Fruit fly (Drosophila melanogaster) whole organism, adult: ENCODE measurements around the gene mav.

ENCODE experiments used
- CG33017 ChIP-seq: fragments of 200-800 bp; sonication (Bioruptor generic); optimal IDR thresholded peaks from 2 replicates; lab custom pipeline; 2018; ENCODE audit warnings: missing biosample characterization, mild to moderate bottlenecking, missing genetic modification characterization, moderate library complexity
- CG5204 ChIP-seq: fragments of 200-800 bp; sonication (Bioruptor generic); optimal IDR thresholded peaks from 2 replicates; lab custom pipeline; 2016; ENCODE audit warnings: missing biosample characterization, missing genetic modification characterization
- cic ChIP-seq: fragments of 200-800 bp; sonication (Bioruptor generic); optimal IDR thresholded peaks from 2 replicates; lab custom pipeline; 2017; ENCODE audit warnings: missing biosample characterization, mild to moderate bottlenecking, missing genetic modification characterization, moderate library complexity
- kay ChIP-seq: fragments of 200-800 bp; sonication (Bioruptor generic); peaks from one replicate; lab custom pipeline; 2016; ENCODE audit warnings: missing biosample characterization, missing genetic modification characterization, borderline replicate concordance
- ovo ChIP-seq: fragments of 200-800 bp; sonication (Bioruptor generic); optimal IDR thresholded peaks from 2 replicates; lab custom pipeline; 2016; ENCODE audit warnings: missing biosample characterization, missing genetic modification characterization
- pad ChIP-seq: fragments of 200-800 bp; sonication (Bioruptor generic); optimal IDR thresholded peaks from 3 replicates; lab custom pipeline; 2017; ENCODE audit warnings: missing biosample characterization, missing genetic modification characterization, mild to moderate bottlenecking, moderate library complexity, missing genetic modification reagents
- tj ChIP-seq: fragments of 200-800 bp; sonication (Bioruptor generic); optimal IDR thresholded peaks from 3 replicates; lab custom pipeline; 2017; ENCODE audit warnings: missing biosample characterization, mild to moderate bottlenecking, missing genetic modification characterization, moderate library complexity
- toe ChIP-seq: fragments of 200-800 bp; sonication (Bioruptor generic); optimal IDR thresholded peaks from 2 replicates; lab custom pipeline; 2016; ENCODE audit warnings: missing biosample characterization, missing genetic modification characterization

Gene mav

dm6 chr4:588514-588913 is 37.3 kb downstream of the mav start:
- no peak for TF ChIP-seq CG5204
- no peak for TF ChIP-seq toe
- no peak for TF ChIP-seq pad (GFP tag; lab: Kevin White, UChicago)
- TF ChIP-seq ovo: no peak
- TF ChIP-seq kay (GFP tag; lab: Kevin White, UChicago): no peak
- TF ChIP-seq CG33017: no peak
- TF ChIP-seq tj (GFP tag; lab: Kevin White, UChicago): no peak

- TF ChIP-seq cic (GFP tag; lab: Kevin White, UChicago) (no peak), tj (GFP tag; lab: Kevin White, UChicago) (no peak)
These were observed 43.0 kb downstream of the mav start, which contains the start of gene CG1909 for dm6 chr4:582836-583235. Gene CG1909 (plus strand): TSS chr4:583108.

dm6 chr4:576439-576838 is 49.4 kb downstream of the mav start:
- TF ChIP-seq tj (GFP tag; lab: Kevin White, UChicago) (no peak), kay (GFP tag; lab: Kevin White, UChicago) (peak; percentile 91)
